Worm (Caenorhabditis elegans) whole organism, late embryonic: ENCODE measurements around the gene srtx-1.

Experiments used
- C38D4.7 ChIP-seq: fragments of 200-800 bp; sonication (Bioruptor generic); optimal IDR thresholded peaks from 2 replicates; lab custom pipeline; 2018; ENCODE audit warnings: mild to moderate bottlenecking, missing genetic modification characterization, moderate library complexity, missing compliant biosample characterization
- K02D7.2 ChIP-seq: sonication (generic microtip); optimal IDR thresholded peaks from 2 replicates; lab custom pipeline; 2017; ENCODE audit warnings: mild to moderate bottlenecking, missing genetic modification characterization, missing compliant biosample characterization
- ama-1 ChIP-seq: fragments of 150-350 bp; optimal IDR thresholded peaks from 2 replicates; lab custom pipeline; 2014
- ceh-31 ChIP-seq: sonication (generic microtip); optimal IDR thresholded peaks from 2 replicates; lab custom pipeline; 2016; ENCODE audit warnings: missing genetic modification characterization, missing compliant biosample characterization
- ceh-9 ChIP-seq: sonication (generic microtip); optimal IDR thresholded peaks from 2 replicates; lab custom pipeline; 2016; ENCODE audit warnings: mild to moderate bottlenecking, missing genetic modification characterization, inconsistent platforms, missing compliant biosample characterization
- elt-4 ChIP-seq: sonication (generic microtip); optimal IDR thresholded peaks from 2 replicates; lab custom pipeline; 2016; ENCODE audit warnings: missing genetic modification characterization, missing compliant biosample characterization
- ets-4 ChIP-seq: sonication (generic microtip); optimal IDR thresholded peaks from 2 replicates; lab custom pipeline; 2016; ENCODE audit warnings: missing genetic modification characterization, missing compliant biosample characterization
- fkh-10 ChIP-seq: fragments of 150-350 bp; optimal IDR thresholded peaks from 2 replicates; lab custom pipeline; 2014; ENCODE audit warnings: missing biosample characterization, missing genetic modification reagents, missing genetic modification characterization
- lim-6 ChIP-seq: sonication (generic microtip); optimal IDR thresholded peaks from 2 replicates; lab custom pipeline; 2016; ENCODE audit warnings: missing genetic modification characterization, missing compliant biosample characterization
- pqm-1 ChIP-seq: sonication (generic microtip); optimal IDR thresholded peaks from 2 replicates; lab custom pipeline; 2016; ENCODE audit warnings: missing genetic modification characterization, missing compliant biosample characterization
- pros-1 ChIP-seq: fragments of 150-350 bp; optimal IDR thresholded peaks from 2 replicates; lab custom pipeline; 2014; ENCODE audit warnings: missing biosample characterization, missing genetic modification reagents, missing genetic modification characterization
- syd-9 ChIP-seq: sonication (generic microtip); optimal IDR thresholded peaks from 2 replicates; lab custom pipeline; 2016; ENCODE audit warnings: mild to moderate bottlenecking, missing genetic modification characterization, moderate library complexity, missing compliant biosample characterization
- unc-3 ChIP-seq, 2 experiments: fragments of 200-800 bp in 1 of 2; sonication (Bioruptor generic) in 1 of 2; sonication (generic microtip) in 1 of 2; conservative IDR thresholded peaks in 1 of 2; optimal IDR thresholded peaks in 1 of 2; 2 replicates each; pipeline versions ENCODE4 v1.3.6 to Lab custom; 2016 to 2022; ENCODE audit warnings: missing compliant biosample characterization in 2 of 2, missing genetic modification characterization in 2 of 2, missing genetic modification reagents in 1 of 2

DNA sequence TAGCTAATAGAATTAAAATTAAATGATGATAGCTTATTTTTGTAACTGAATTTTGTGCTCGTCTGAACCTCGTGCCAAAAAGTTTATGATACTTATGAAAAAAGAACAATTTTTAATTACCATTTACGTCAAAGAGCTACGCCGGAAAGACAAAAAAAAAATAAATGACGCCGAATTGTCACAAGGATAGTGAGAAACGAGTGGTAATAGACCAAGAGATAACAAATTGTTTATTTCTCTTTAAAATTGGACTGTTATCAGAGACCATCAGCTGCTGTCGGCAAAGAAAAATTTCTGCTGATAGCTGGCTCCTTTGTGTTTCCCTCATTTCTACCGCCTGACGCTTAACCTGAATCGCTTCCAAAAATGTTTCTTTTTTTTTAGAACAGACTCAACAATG, 27.3 kb upstream of the srtx-1 start, which contains the start of gene pitr-1:
- TF ChIP-seq lim-6 (tag; lab: Kevin White, UChicago) (no peak), pros-1 (tag; lab: Kevin White, UChicago) (no peak), ceh-31 (tag; lab: Kevin White, UChicago) (no peak), pqm-1 (tag; lab: Kevin White, UChicago) (no peak), C38D4.7 (GFP tag; lab: Kevin White, UChicago) (no peak), syd-9 (tag; lab: Kevin White, UChicago) (no peak), K02D7.2 (tag; lab: Kevin White, UChicago) (no peak), ceh-9 (tag; lab: Kevin White, UChicago) (no peak), unc-3 (GFP tag; conservative IDR thresholded peaks at IDR 0.05; lab: Robert Waterston, UW) (no peak), unc-3 (tag; optimal IDR thresholded peaks at IDR 0.05; lab: Kevin White, UChicago) (no peak), elt-4 (no peak), ets-4 (tag; lab: Kevin White, UChicago) (no peak), fkh-10 (GFP tag; lab: Kevin White, UChicago) (no peak), ama-1 (lab: Kevin White, UChicago) (no peak)
